Worm (Caenorhabditis elegans) whole organism, midembryonic: ENCODE data around the gene W01D2.6.

Source experiments
- flt-1 ChIP-seq: fragments of 200-800 bp; sonication (Bioruptor generic); IDR thresholded peaks from 2 replicates; pipeline ENCODE4 v1.3.6; 2022; ENCODE audit warnings: missing genetic modification characterization, missing compliant biosample characterization
- med-1 ChIP-seq: sonication (generic microtip); optimal IDR thresholded peaks from 2 replicates; lab custom pipeline; 2017; ENCODE audit warnings: missing genetic modification characterization, mild to moderate bottlenecking, missing compliant biosample characterization, antibody characterized with exemption, missing genetic modification reagents; ENCODE audit not compliant: insufficient read depth
- ref-1 ChIP-seq: fragments of 200-800 bp; sonication (Bioruptor generic); conservative IDR thresholded peaks from 2 replicates; pipeline ENCODE4 v1.3.6; 2022; ENCODE audit warnings: missing genetic modification reagents, missing genetic modification characterization, missing compliant biosample characterization
- tab-1 ChIP-seq: fragments of 200-800 bp; sonication (Bioruptor generic); IDR thresholded peaks from 2 replicates; pipeline ENCODE4 v1.3.6; 2022; ENCODE audit warnings: missing genetic modification characterization, missing compliant biosample characterization
- ztf-29 ChIP-seq: fragments of 200-800 bp; sonication (Bioruptor generic); IDR thresholded peaks from 2 replicates; pipeline ENCODE4 v1.3.6; 2022; ENCODE audit warnings: missing genetic modification reagents, missing genetic modification characterization, missing compliant biosample characterization

ce11 chrII:14799367-14799766, 9.4 kb upstream of the W01D2.6 start:
- TF ChIP-seq med-1 (GFP tag; lab: Kevin White, UChicago) (no peak), flt-1 (GFP tag; lab: Robert Waterston, UW) (no peak), tab-1 (GFP tag; lab: Robert Waterston, UW) (no peak), ztf-29 (GFP tag; lab: Robert Waterston, UW) (no peak), ref-1 (GFP tag; lab: Robert Waterston, UW) (no peak)
